Worm (Caenorhabditis elegans) whole organism, L3 larva: Measurements from ENCODE around the gene F25E5.5.

Source experiments
- R02D3.7 ChIP-seq: fragments of 150-350 bp; optimal IDR thresholded peaks from 2 replicates; lab custom pipeline; 2014; ENCODE audit warnings: missing biosample characterization, missing genetic modification characterization
- ZK546.5 ChIP-seq: sonication (generic microtip); optimal IDR thresholded peaks from 2 replicates; lab custom pipeline; 2017; ENCODE audit warnings: missing biosample characterization, missing genetic modification characterization
- aly-2 ChIP-seq: fragments of 150-350 bp; optimal IDR thresholded peaks from 2 replicates; lab custom pipeline; 2014; ENCODE audit warnings: missing biosample characterization, missing genetic modification characterization
- ama-1 ChIP-seq: fragments of 150-350 bp; optimal IDR thresholded peaks from 2 replicates; lab custom pipeline; 2018
- ceh-28 ChIP-seq: fragments of 150-350 bp; optimal IDR thresholded peaks from 2 replicates; lab custom pipeline; 2014; ENCODE audit warnings: missing biosample characterization, missing genetic modification reagents, missing genetic modification characterization
- ceh-9 ChIP-seq: sonication (generic microtip); optimal IDR thresholded peaks from 2 replicates; lab custom pipeline; 2018; ENCODE audit warnings: missing biosample characterization, missing genetic modification characterization
- egl-27 ChIP-seq: sonication (generic microtip); optimal IDR thresholded peaks from 4 replicates; lab custom pipeline; 2017; ENCODE audit warnings: missing biosample characterization, missing genetic modification reagents, missing genetic modification characterization
- egl-5 ChIP-seq: fragments of 150-350 bp; optimal IDR thresholded peaks from 2 replicates; lab custom pipeline; 2017; ENCODE audit warnings: missing biosample characterization, missing genetic modification reagents, missing genetic modification characterization, inconsistent platforms
- elt-2 ChIP-seq: sonication (generic microtip); optimal IDR thresholded peaks from 2 replicates; lab custom pipeline; 2016; ENCODE audit warnings: missing genetic modification reagents, mild to moderate bottlenecking, missing genetic modification characterization, missing compliant biosample characterization
- elt-3 ChIP-seq, 3 experiments: fragments of 150-350 bp in 1 of 3; sonication (generic microtip) in 2 of 3; optimal IDR thresholded peaks; 2 replicates in 2 of 3; 4 replicates in 1 of 3; lab custom pipeline; 2014 to 2017; ENCODE audit warnings: missing biosample characterization in 3 of 3, missing genetic modification characterization in 3 of 3
- eor-1 ChIP-seq, 2 experiments: fragments of 150-350 bp; optimal IDR thresholded peaks; 2 replicates each; lab custom pipeline; 2014 to 2018; ENCODE audit warnings: missing biosample characterization in 2 of 2, missing genetic modification characterization in 2 of 2
- fkh-10 ChIP-seq: sonication (generic microtip); optimal IDR thresholded peaks from 2 replicates; lab custom pipeline; 2017; ENCODE audit warnings: missing biosample characterization, missing genetic modification reagents, missing genetic modification characterization
- fkh-2 ChIP-seq: fragments of 150-350 bp; optimal IDR thresholded peaks from 2 replicates; lab custom pipeline; 2014; ENCODE audit warnings: missing biosample characterization, missing genetic modification reagents, missing genetic modification characterization
- fos-1 ChIP-seq: fragments of 150-350 bp; optimal IDR thresholded peaks from 2 replicates; lab custom pipeline; 2014; ENCODE audit warnings: missing biosample characterization, missing genetic modification characterization
- hmg-11 ChIP-seq: sonication (generic microtip); optimal IDR thresholded peaks from 2 replicates; lab custom pipeline; 2016; ENCODE audit warnings: missing genetic modification characterization, missing compliant biosample characterization
- jun-1 ChIP-seq: fragments of 150-350 bp; optimal IDR thresholded peaks from 2 replicates; lab custom pipeline; 2014; ENCODE audit warnings: missing biosample characterization, missing genetic modification reagents, missing genetic modification characterization
- lin-15B ChIP-seq: fragments of 150-350 bp; optimal IDR thresholded peaks from 2 replicates; lab custom pipeline; 2014; ENCODE audit warnings: missing biosample characterization, missing genetic modification characterization
- lin-39 ChIP-seq: fragments of 150-350 bp; optimal IDR thresholded peaks from 2 replicates; lab custom pipeline; 2018; ENCODE audit warnings: missing biosample characterization, missing genetic modification reagents, missing genetic modification characterization
- lsy-12 ChIP-seq: sonication (generic microtip); optimal IDR thresholded peaks from 2 replicates; lab custom pipeline; 2016; ENCODE audit warnings: mild to moderate bottlenecking, missing genetic modification characterization, missing compliant biosample characterization
- mml-1 ChIP-seq: fragments of 150-350 bp; sonication (generic microtip); optimal IDR thresholded peaks from 3 replicates; lab custom pipeline; 2014; ENCODE audit warnings: missing biosample characterization, missing genetic modification characterization
- nfya-1 ChIP-seq: sonication (generic microtip); optimal IDR thresholded peaks from 2 replicates; lab custom pipeline; 2017; ENCODE audit warnings: missing genetic modification characterization, mild to moderate bottlenecking, missing compliant biosample characterization, antibody characterized with exemption, moderate library complexity; ENCODE audit not compliant: insufficient read depth
- nhr-11 ChIP-seq: fragments of 150-350 bp; optimal IDR thresholded peaks from 2 replicates; lab custom pipeline; 2014; ENCODE audit warnings: missing biosample characterization, missing genetic modification characterization
- nhr-23 ChIP-seq: fragments of 150-350 bp; optimal IDR thresholded peaks from 2 replicates; lab custom pipeline; 2014; ENCODE audit warnings: missing biosample characterization, missing genetic modification reagents, missing genetic modification characterization
- nhr-237 ChIP-seq: fragments of 150-350 bp; optimal IDR thresholded peaks from 2 replicates; lab custom pipeline; 2014; ENCODE audit warnings: missing biosample characterization, missing genetic modification characterization
- nhr-25 ChIP-seq: sonication (generic microtip); optimal IDR thresholded peaks from 2 replicates; lab custom pipeline; 2017; ENCODE audit warnings: missing biosample characterization, missing genetic modification characterization
- nhr-28 ChIP-seq: fragments of 150-350 bp; optimal IDR thresholded peaks from 2 replicates; lab custom pipeline; 2014; ENCODE audit warnings: missing biosample characterization, missing genetic modification characterization
- nhr-43 ChIP-seq: sonication (generic microtip); optimal IDR thresholded peaks from 2 replicates; lab custom pipeline; 2016; ENCODE audit warnings: mild to moderate bottlenecking, missing genetic modification characterization, missing compliant biosample characterization; ENCODE audit not compliant: poor library complexity, severe bottlenecking
- nhr-76 ChIP-seq: fragments of 150-350 bp; sonication (generic microtip); optimal IDR thresholded peaks from 5 replicates; lab custom pipeline; 2014; ENCODE audit warnings: missing biosample characterization, missing genetic modification characterization
- nhr-77 ChIP-seq: fragments of 150-350 bp; optimal IDR thresholded peaks from 2 replicates; lab custom pipeline; 2014; ENCODE audit warnings: missing biosample characterization, missing genetic modification characterization
- pha-4 ChIP-seq: fragments of 150-350 bp; optimal IDR thresholded peaks from 2 replicates; lab custom pipeline; 2014; ENCODE audit warnings: missing biosample characterization, missing genetic modification reagents, missing genetic modification characterization
- pqm-1 ChIP-seq: fragments of 150-350 bp; optimal IDR thresholded peaks from 2 replicates; lab custom pipeline; 2017; ENCODE audit warnings: missing biosample characterization, missing genetic modification characterization, inconsistent platforms
- sea-2 ChIP-seq: fragments of 150-350 bp; sonication (generic microtip); optimal IDR thresholded peaks from 4 replicates; lab custom pipeline; 2014; ENCODE audit warnings: missing biosample characterization, missing genetic modification reagents, missing genetic modification characterization
- skn-1 ChIP-seq: fragments of 150-350 bp; optimal IDR thresholded peaks from 2 replicates; lab custom pipeline; 2014; ENCODE audit warnings: missing biosample characterization, missing genetic modification characterization
- snpc-4 ChIP-seq: fragments of 150-350 bp; optimal IDR thresholded peaks from 2 replicates; lab custom pipeline; 2014; ENCODE audit warnings: missing biosample characterization, missing genetic modification characterization
- tbx-2 ChIP-seq: sonication (generic microtip); optimal IDR thresholded peaks from 2 replicates; lab custom pipeline; 2016; ENCODE audit warnings: mild to moderate bottlenecking, missing genetic modification characterization, missing compliant biosample characterization
- zag-1 ChIP-seq: fragments of 150-350 bp; optimal IDR thresholded peaks from 2 replicates; lab custom pipeline; 2014; ENCODE audit warnings: missing biosample characterization, missing genetic modification characterization
- ztf-11 ChIP-seq: fragments of 150-350 bp; optimal IDR thresholded peaks from 2 replicates; lab custom pipeline; 2014; ENCODE audit warnings: missing biosample characterization, missing genetic modification characterization

Gene F25E5.5

DNA sequence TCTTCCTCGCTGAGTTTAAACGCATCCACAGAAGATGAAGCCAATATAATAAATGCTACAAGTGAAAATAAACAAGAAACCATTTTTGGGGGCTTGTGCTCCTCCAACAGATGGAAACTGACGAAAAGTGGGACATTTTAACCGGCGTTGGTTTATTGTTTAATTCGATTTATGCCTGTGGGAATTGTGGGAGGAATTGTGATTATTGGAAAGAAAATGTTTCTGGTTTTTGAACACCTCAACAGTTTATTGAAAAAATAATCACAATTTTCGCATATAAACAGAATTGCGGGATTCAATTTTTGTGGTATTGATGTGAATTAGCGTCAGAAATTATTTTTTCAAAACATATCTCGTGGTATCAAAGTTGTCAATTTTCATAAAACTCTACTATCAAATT is 7.2 kb downstream of the F25E5.5 start, which contains the start of gene try-8:
Gene try-8, minus strand, starts transcription at position 101 of the 400 bp plus-strand sequence.
- no peak for TF ChIP-seq snpc-4 (tag; lab: Kevin White, UChicago)
- no peak for TF ChIP-seq fkh-10 (GFP tag; lab: Kevin White, UChicago)
- no peak for TF ChIP-seq pha-4 (tag; lab: Kevin White, UChicago)
- TF ChIP-seq hmg-11 (tag; lab: Kevin White, UChicago): no peak
- TF ChIP-seq nhr-77 (tag; lab: Kevin White, UChicago): no peak
- TF ChIP-seq tbx-2 (tag; lab: Kevin White, UChicago): no peak
- TF ChIP-seq R02D3.7 (tag; lab: Kevin White, UChicago): no peak
- TF ChIP-seq lin-39 (tag; lab: Kevin White, UChicago): no peak
- TF ChIP-seq, all 47 proteins: peak for 0

DNA sequence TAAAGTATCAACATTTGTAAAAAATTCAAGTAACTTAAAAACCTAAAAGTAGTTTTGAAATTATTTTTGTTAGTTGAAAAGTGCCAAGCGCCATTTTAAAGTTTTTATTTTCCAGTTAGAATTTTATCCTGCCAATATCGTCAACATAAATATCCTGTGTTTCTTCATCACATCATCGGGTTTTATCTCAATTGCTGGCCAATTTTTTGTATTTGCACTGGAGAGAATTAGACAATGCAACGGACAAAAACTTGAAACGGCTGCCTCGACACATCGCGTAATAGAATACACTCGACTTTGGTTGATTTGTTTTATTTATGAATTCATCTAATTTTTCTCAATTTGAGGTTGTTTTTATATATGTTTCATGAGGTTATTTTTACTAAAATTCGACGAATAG is 7.9 kb downstream of the F25E5.5 start, which contains the start of gene F25E5.2:
Gene F25E5.2, plus strand, starts transcription at position 301 of the 400 bp plus-strand sequence.
- TF ChIP-seq lin-15B (tag; lab: Kevin White, UChicago) (no peak), mml-1 (tag; lab: Kevin White, UChicago) (no peak), egl-27 (tag; lab: Kevin White, UChicago) (no peak), ceh-28 (tag; lab: Kevin White, UChicago) (no peak), ZK546.5 (no peak), ceh-9 (tag; lab: Kevin White, UChicago) (no peak), lsy-12 (tag; lab: Kevin White, UChicago) (no peak), nhr-11 (no peak), nhr-43 (tag; lab: Kevin White, UChicago) (no peak), pqm-1 (tag; lab: Kevin White, UChicago) (no peak), elt-3 (tag; optimal IDR thresholded peaks at IDR 0.05; lab: Kevin White, UChicago) (no peak), eor-1 (tag; optimal IDR thresholded peaks at IDR 0.05; lab: Kevin White, UChicago) (no peak)

DNA sequence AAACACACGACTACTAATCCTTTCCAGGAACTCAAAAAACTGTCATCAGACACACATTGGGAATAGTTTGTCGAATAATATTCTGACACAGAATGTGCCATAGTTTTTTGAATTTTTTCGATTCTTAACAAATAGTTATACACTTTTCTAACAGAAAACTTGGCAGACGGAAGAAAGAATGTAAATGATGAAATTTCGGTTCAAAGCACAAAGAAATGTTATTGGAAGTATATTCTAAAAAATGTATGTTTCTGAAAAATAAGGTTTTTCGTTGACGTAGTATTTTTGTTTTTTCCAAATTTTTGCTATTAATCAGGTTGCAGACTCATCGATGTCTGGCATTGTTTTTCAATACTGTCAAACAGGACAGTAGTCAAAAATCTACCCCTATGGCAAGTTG is 13.8 kb downstream of the F25E5.5 start, which contains the start of gene srh-92:
Gene srh-92, minus strand, starts transcription at position 101 of the 400 bp plus-strand sequence.
- TF ChIP-seq nhr-43 (tag; lab: Kevin White, UChicago) (no peak), nhr-76 (tag; lab: Kevin White, UChicago) (no peak), ama-1 (lab: Kevin White, UChicago) (no peak), elt-2 (tag; lab: Kevin White, UChicago) (no peak), aly-2 (tag; lab: Kevin White, UChicago) (no peak), ztf-11 (tag; lab: Kevin White, UChicago) (no peak), fkh-2 (tag; lab: Kevin White, UChicago) (no peak), nhr-23 (tag; lab: Kevin White, UChicago) (no peak), R02D3.7 (tag; lab: Kevin White, UChicago) (no peak), lin-15B (tag; lab: Kevin White, UChicago) (no peak), ceh-9 (tag; lab: Kevin White, UChicago) (no peak)

DNA sequence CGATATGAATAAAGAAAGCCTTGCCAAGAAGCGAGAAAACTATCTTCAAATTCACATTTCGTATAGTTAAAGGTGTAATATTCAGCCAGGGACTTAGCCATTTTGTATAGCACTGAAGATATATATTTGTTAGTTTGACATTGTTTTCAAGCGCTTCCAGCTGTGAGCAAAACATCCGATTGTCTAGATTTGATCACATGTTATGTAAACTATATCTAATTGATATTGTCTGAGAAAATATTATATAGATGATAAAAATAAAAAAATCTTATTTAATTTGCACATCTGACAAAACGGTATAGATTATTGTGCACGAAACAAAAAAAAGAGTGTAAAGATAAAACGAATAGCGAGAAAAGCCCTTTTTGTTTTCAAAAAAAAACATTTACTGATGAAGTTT is 17.6 kb downstream of the F25E5.5 start, which contains the start of gene srh-89:
Gene srh-89, minus strand, starts transcription at position 101 of the 400 bp plus-strand sequence.
- TF ChIP-seq fos-1 (tag; lab: Kevin White, UChicago): no peak
- TF ChIP-seq mml-1 (tag; lab: Kevin White, UChicago): no peak
- TF ChIP-seq nhr-28: no peak
- TF ChIP-seq elt-3 (tag; optimal IDR thresholded peaks at IDR 0.05; lab: Kevin White, UChicago): no peak
- no peak for TF ChIP-seq elt-2 (tag; lab: Kevin White, UChicago)
- TF ChIP-seq jun-1 (tag; lab: Kevin White, UChicago): no peak
- TF ChIP-seq ceh-9 (tag; lab: Kevin White, UChicago): no peak
- no peak for TF ChIP-seq ztf-11 (tag; lab: Kevin White, UChicago)
- TF ChIP-seq skn-1 (tag; lab: Kevin White, UChicago): no peak
- TF ChIP-seq sea-2 (GFP tag; lab: Kevin White, UChicago): no peak
- no peak for TF ChIP-seq egl-5
- TF ChIP-seq ZK546.5: no peak
- TF ChIP-seq nhr-43 (tag; lab: Kevin White, UChicago): no peak
- TF ChIP-seq lin-39 (tag; lab: Kevin White, UChicago): no peak
- TF ChIP-seq, all 47 proteins: peak for 0

DNA sequence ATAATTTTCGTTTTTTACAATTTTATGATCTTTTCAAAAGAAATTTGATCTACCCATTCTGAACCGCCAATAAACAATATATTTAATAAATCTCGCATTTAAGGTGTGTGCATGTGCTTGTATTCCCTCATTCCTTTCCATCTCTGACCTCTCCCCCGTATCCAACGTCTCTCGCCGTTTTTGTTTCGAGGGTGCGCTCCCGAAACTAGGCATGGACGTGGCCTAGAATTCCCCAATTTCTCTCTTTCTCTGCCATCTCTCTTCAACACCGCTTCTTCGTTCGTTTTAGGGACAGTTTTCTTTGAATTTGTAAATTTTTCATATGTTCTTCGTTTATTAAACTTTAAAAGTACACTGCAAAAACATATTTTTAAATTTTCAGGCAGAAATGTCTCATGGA is 18.4 kb downstream of the F25E5.5 start, which contains the start of gene F25E5.1:
Gene F25E5.1, plus strand, starts transcription at position 376 of the 400 bp plus-strand sequence.
- TF ChIP-seq snpc-4 (tag; lab: Kevin White, UChicago) (peak; percentile 76), hmg-11 (tag; lab: Kevin White, UChicago) (peak; percentile 80), jun-1 (tag; lab: Kevin White, UChicago) (no peak), lin-15B (tag; lab: Kevin White, UChicago) (peak; percentile 77), elt-2 (tag; lab: Kevin White, UChicago) (peak; percentile 40), nhr-43 (tag; lab: Kevin White, UChicago) (peak; percentile 57), elt-3 (tag; optimal IDR thresholded peaks at IDR 0.05; lab: Kevin White, UChicago) (no peak), pqm-1 (tag; lab: Kevin White, UChicago) (peak; percentile 39), nhr-25 (peak; percentile 65), nhr-237 (tag; lab: Kevin White, UChicago) (no peak), zag-1 (no peak), egl-5 (peak; percentile 50), nfya-1 (tag; lab: Kevin White, UChicago) (peak; percentile 71), ceh-9 (tag; lab: Kevin White, UChicago) (no peak), aly-2 (tag; lab: Kevin White, UChicago) (no peak), egl-27 (tag; lab: Kevin White, UChicago) (no peak), fkh-2 (tag; lab: Kevin White, UChicago) (no peak)
